Fruit fly (Drosophila melanogaster) whole organism, wandering third instar larva: ENCODE data around the gene CG18223.

ENCODE experiments used
- Abd-B ChIP-seq: fragments of >200 bp; optimal IDR thresholded peaks from 2 replicates; lab custom pipeline; 2017; ENCODE audit warnings: missing biosample characterization, missing genetic modification characterization
- CG32264 ChIP-seq: fragments of 200-800 bp; sonication (Bioruptor generic); optimal IDR thresholded peaks from 2 replicates; lab custom pipeline; 2016; ENCODE audit warnings: missing biosample characterization, missing genetic modification characterization
- CG9705 ChIP-seq: fragments of 200-800 bp; sonication (Bioruptor generic); optimal IDR thresholded peaks from 2 replicates; lab custom pipeline; 2018; ENCODE audit warnings: missing biosample characterization, mild to moderate bottlenecking, missing genetic modification characterization
- Dfd ChIP-seq: fragments of >200 bp; optimal IDR thresholded peaks from 2 replicates; lab custom pipeline; 2017; ENCODE audit warnings: missing biosample characterization, missing genetic modification characterization
- Dif ChIP-seq: fragments of 200-275, 200-300 bp; sonication (Bioruptor generic); optimal IDR thresholded peaks from 2 replicates; lab custom pipeline; 2018; ENCODE audit warnings: missing biosample characterization, missing genetic modification characterization; ENCODE audit not compliant: partially characterized antibody
- HLH106 ChIP-seq: fragments of 200-800 bp; optimal IDR thresholded peaks from 3 replicates; lab custom pipeline; 2019; ENCODE audit warnings: missing biosample characterization, mild to moderate bottlenecking, missing genetic modification characterization, moderate library complexity
- Hnf4 ChIP-seq: fragments of 200-800 bp; sonication (Bioruptor generic); optimal IDR thresholded peaks from 2 replicates; lab custom pipeline; 2016; ENCODE audit warnings: missing biosample characterization, mild to moderate bottlenecking, missing genetic modification characterization
- Hr78 ChIP-seq: fragments of >200 bp; optimal IDR thresholded peaks from 2 replicates; lab custom pipeline; 2017; ENCODE audit warnings: missing biosample characterization, missing genetic modification characterization
- Hr83 ChIP-seq: fragments of 200-300 bp; sonication (Bioruptor generic); optimal IDR thresholded peaks from 2 replicates; lab custom pipeline; 2016; ENCODE audit warnings: missing biosample characterization, mild to moderate bottlenecking, missing genetic modification characterization, moderate library complexity; ENCODE audit not compliant: poor library complexity, severe bottlenecking
- Jra ChIP-seq: sonication (Bioruptor generic); optimal IDR thresholded peaks from 2 replicates; lab custom pipeline; 2016; ENCODE audit warnings: missing biosample characterization, missing genetic modification characterization
- Mio ChIP-seq: sonication (Bioruptor generic); optimal IDR thresholded peaks from 2 replicates; lab custom pipeline; 2016; ENCODE audit warnings: missing biosample characterization, missing genetic modification characterization
- Myc ChIP-seq: fragments of >200 bp; optimal IDR thresholded peaks from 2 replicates; lab custom pipeline; 2017
- OdsH ChIP-seq: fragments of 200-800 bp; sonication (Bioruptor generic); optimal IDR thresholded peaks from 2 replicates; lab custom pipeline; 2016; ENCODE audit warnings: missing biosample characterization, mild to moderate bottlenecking, missing genetic modification characterization
- Rel ChIP-seq, 2 experiments: fragments of 200-800 bp; sonication (Bioruptor generic) in 1 of 2; optimal IDR thresholded peaks; 2 replicates in 1 of 2; 3 replicates in 1 of 2; lab custom pipeline; 2016 to 2019; ENCODE audit warnings: mild to moderate bottlenecking in 2 of 2, missing biosample characterization in 2 of 2, missing genetic modification characterization in 2 of 2, moderate library complexity in 1 of 2
- Sp1 ChIP-seq: fragments of 200-800 bp; sonication (Bioruptor generic); optimal IDR thresholded peaks from 3 replicates; lab custom pipeline; 2019; ENCODE audit warnings: missing biosample characterization, mild to moderate bottlenecking, missing genetic modification characterization, moderate library complexity
- br ChIP-seq: fragments of 200-800 bp; sonication (Bioruptor generic); optimal IDR thresholded peaks from 2 replicates; lab custom pipeline; 2016; ENCODE audit warnings: missing biosample characterization, missing genetic modification characterization
- brk ChIP-seq: fragments of 200-800 bp; sonication (Bioruptor generic); optimal IDR thresholded peaks from 2 replicates; lab custom pipeline; 2016; ENCODE audit warnings: missing biosample characterization, mild to moderate bottlenecking, missing genetic modification characterization
- dl ChIP-seq, 2 experiments: fragments of 175-275, 200-275 bp in 1 of 2; fragments of 200-275 bp in 1 of 2; sonication (Bioruptor generic); optimal IDR thresholded peaks; lab custom pipeline; 2018; ENCODE audit warnings: mild to moderate bottlenecking in 2 of 2, missing biosample characterization in 2 of 2, missing genetic modification characterization in 2 of 2, moderate library complexity in 2 of 2; ENCODE audit not compliant: partially characterized antibody in 2 of 2, insufficient read depth in 1 of 2
- dsf ChIP-seq: sonication (Bioruptor generic); optimal IDR thresholded peaks from 2 replicates; lab custom pipeline; 2016; ENCODE audit warnings: missing biosample characterization, missing genetic modification characterization, borderline replicate concordance
- ey ChIP-seq: fragments of 200-800 bp; sonication (Bioruptor generic); optimal IDR thresholded peaks from 2 replicates; lab custom pipeline; 2016; ENCODE audit warnings: missing biosample characterization, missing genetic modification characterization
- foxo ChIP-seq, 2 experiments: fragments of 200-800 bp; sonication (Bioruptor generic); optimal IDR thresholded peaks; 2 replicates in 1 of 2; 3 replicates in 1 of 2; lab custom pipeline; 2016 to 2017; ENCODE audit warnings: missing biosample characterization in 2 of 2, missing genetic modification characterization in 2 of 2
- fru ChIP-seq: fragments of 200-800 bp; sonication (Bioruptor generic); optimal IDR thresholded peaks from 3 replicates; lab custom pipeline; 2016; ENCODE audit warnings: missing biosample characterization, mild to moderate bottlenecking, missing genetic modification characterization
- h ChIP-seq: fragments of 200-800 bp; sonication (Bioruptor generic); optimal IDR thresholded peaks from 3 replicates; lab custom pipeline; 2016; ENCODE audit warnings: missing biosample characterization, mild to moderate bottlenecking, missing genetic modification characterization
- jim ChIP-seq: fragments of 175-275, 200-325 bp; sonication (Bioruptor generic); optimal IDR thresholded peaks from 2 replicates; lab custom pipeline; 2016; ENCODE audit warnings: missing biosample characterization, mild to moderate bottlenecking, missing genetic modification characterization
- lola ChIP-seq: fragments of >200 bp; optimal IDR thresholded peaks from 2 replicates; lab custom pipeline; 2017; ENCODE audit warnings: missing biosample characterization, missing genetic modification characterization
- pan ChIP-seq: fragments of >200 bp; optimal IDR thresholded peaks from 2 replicates; lab custom pipeline; 2017
- psq ChIP-seq: fragments of 200-800 bp; sonication (Bioruptor generic); optimal IDR thresholded peaks from 3 replicates; lab custom pipeline; 2017; ENCODE audit warnings: missing biosample characterization, mild to moderate bottlenecking, missing genetic modification characterization, moderate library complexity
- rgr ChIP-seq: fragments of 200-800 bp; sonication (Bioruptor generic); optimal IDR thresholded peaks from 3 replicates; lab custom pipeline; 2016; ENCODE audit warnings: missing biosample characterization, mild to moderate bottlenecking, missing genetic modification characterization
- sage ChIP-seq: fragments of 200-800 bp; sonication (Bioruptor generic); optimal IDR thresholded peaks from 2 replicates; lab custom pipeline; 2016; ENCODE audit warnings: missing biosample characterization, mild to moderate bottlenecking, missing genetic modification characterization
- sv ChIP-seq: fragments of 200-800 bp; sonication (Bioruptor generic); optimal IDR thresholded peaks from 3 replicates; lab custom pipeline; 2016; ENCODE audit warnings: missing biosample characterization, missing genetic modification characterization
- usp ChIP-seq: fragments of >200 bp; optimal IDR thresholded peaks from 2 replicates; lab custom pipeline; 2017; ENCODE audit warnings: missing biosample characterization, missing genetic modification characterization
- woc ChIP-seq: sonication (Bioruptor generic); optimal IDR thresholded peaks from 2 replicates; lab custom pipeline; 2016; ENCODE audit warnings: missing biosample characterization, mild to moderate bottlenecking, missing genetic modification characterization

CG18223 gene

dm6 chr3L:18904772-18905601 is 15.1 kb downstream of the CG18223 start, which contains the start of the genes CSN1b and Prp6:
Gene CSN1b, minus strand, starts transcription at chr3L:18904930.
Gene Prp6, plus strand, starts transcription at chr3L:18905372.
- peak; percentile 46 for TF ChIP-seq woc (GFP tag; lab: Kevin White, UChicago)
- TF ChIP-seq psq = peak; percentile 7
- no peak for TF ChIP-seq Mio
- TF ChIP-seq, all 38 proteins: peak for 2

- TF ChIP-seq Abd-B (GFP tag; lab: Kevin White, UChicago) (no peak), dsf (GFP tag; lab: Kevin White, UChicago) (no peak), Rel (GFP tag; optimal IDR thresholded peaks at IDR 0.05; lab: Kevin White, UChicago) (no peak), Rel (tag; optimal IDR thresholded peaks at IDR 0.05; lab: Kevin White, UChicago) (peak; percentile 91), Sp1 (GFP tag; lab: Kevin White, UChicago) (no peak), lola (GFP tag; lab: Kevin White, UChicago) (no peak), sage (GFP tag; lab: Kevin White, UChicago) (no peak), usp (GFP tag; lab: Kevin White, UChicago) (no peak), Hr83 (GFP tag; lab: Kevin White, UChicago) (peak; percentile 33), fru (GFP tag; lab: Kevin White, UChicago) (peak; percentile 35), rgr (GFP tag; lab: Kevin White, UChicago) (peak; percentile 22), psq (peak; percentile 54)
Measured at dm6 chr3L:18901411-18901810, 18.7 kb downstream of the CG18223 start, which contains the start of the genes arx and CG6843. Gene arx, minus strand, starts transcription at chr3L:18901554. Gene CG6843, plus strand, starts transcription at chr3L:18901594.

DNA sequence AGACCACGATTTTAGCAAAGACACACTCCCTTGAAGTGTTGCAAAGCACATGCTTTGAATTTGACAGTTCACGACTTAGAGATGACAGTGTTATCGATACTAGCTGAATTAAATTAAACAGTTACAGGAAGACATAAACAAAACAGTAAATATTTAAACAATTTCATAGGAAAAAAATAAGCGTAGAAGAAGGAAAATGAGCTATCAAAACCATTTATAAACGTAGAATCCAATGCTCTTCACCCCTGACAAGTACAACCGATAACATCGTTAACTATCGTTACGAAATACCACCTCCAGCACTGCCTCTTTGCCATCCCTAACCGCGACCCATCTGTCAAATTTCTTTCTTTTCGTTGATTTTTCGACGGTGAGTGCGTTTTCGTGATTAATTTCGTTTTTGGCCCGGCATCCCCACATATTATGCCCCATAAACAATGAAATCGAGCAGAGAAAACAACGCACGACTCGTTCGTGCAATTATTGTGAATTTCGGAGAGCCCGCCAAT is 21.3 kb downstream of the CG18223 start, which contains the start of gene RpL26:
RpL26 (plus strand) TSS at position 106 of the 509 bp plus-strand sequence.
- TF ChIP-seq CG9705 (peak; percentile 71), woc (GFP tag; lab: Kevin White, UChicago) (peak; percentile 84), pan (no peak), Hnf4 (peak; percentile 83), h (GFP tag; lab: Kevin White, UChicago) (peak; percentile 72), Rel (GFP tag; optimal IDR thresholded peaks at IDR 0.05; lab: Kevin White, UChicago) (no peak), Rel (tag; optimal IDR thresholded peaks at IDR 0.05; lab: Kevin White, UChicago) (peak; percentile 32), sage (GFP tag; lab: Kevin White, UChicago) (no peak), Hr83 (GFP tag; lab: Kevin White, UChicago) (peak; percentile 27), ey (GFP tag; lab: Kevin White, UChicago) (peak; percentile 76), jim (GFP tag; lab: Kevin White, UChicago) (peak; percentile 47), dsf (GFP tag; lab: Kevin White, UChicago) (peak; percentile 55), fru (GFP tag; lab: Kevin White, UChicago) (peak; percentile 77), CG32264 (GFP tag; lab: Kevin White, UChicago) (peak; percentile 22), Dfd (GFP tag; lab: Kevin White, UChicago) (no peak), Mio (peak; percentile 56), sv (GFP tag; lab: Kevin White, UChicago) (peak; percentile 75), psq (peak; percentile 57), Sp1 (GFP tag; lab: Kevin White, UChicago) (peak; percentile 80), OdsH (GFP tag; lab: Kevin White, UChicago) (peak; percentile 75), rgr (GFP tag; lab: Kevin White, UChicago) (peak; percentile 80), foxo (GFP tag; optimal IDR thresholded peaks at IDR 0.05; lab: Kevin White, UChicago) (peak in 1 of 2 experiments; percentile 83), Jra (GFP tag; lab: Kevin White, UChicago) (peak; percentile 81), Hr78 (GFP tag; lab: Kevin White, UChicago) (no peak), Myc (lab: Kevin White, UChicago) (peak; percentile 24), brk (no peak), Abd-B (GFP tag; lab: Kevin White, UChicago) (no peak), HLH106 (tag; lab: Kevin White, UChicago) (peak; percentile 75), dl (GFP tag; optimal IDR thresholded peaks at IDR 0.05; lab: Kevin White, UChicago; ENCODE audit: insufficient read depth in 1 of 2, partially characterized antibody in 2 of 2) (no peak)
- TF ChIP-seq, all 38 proteins: peak for 21

DNA sequence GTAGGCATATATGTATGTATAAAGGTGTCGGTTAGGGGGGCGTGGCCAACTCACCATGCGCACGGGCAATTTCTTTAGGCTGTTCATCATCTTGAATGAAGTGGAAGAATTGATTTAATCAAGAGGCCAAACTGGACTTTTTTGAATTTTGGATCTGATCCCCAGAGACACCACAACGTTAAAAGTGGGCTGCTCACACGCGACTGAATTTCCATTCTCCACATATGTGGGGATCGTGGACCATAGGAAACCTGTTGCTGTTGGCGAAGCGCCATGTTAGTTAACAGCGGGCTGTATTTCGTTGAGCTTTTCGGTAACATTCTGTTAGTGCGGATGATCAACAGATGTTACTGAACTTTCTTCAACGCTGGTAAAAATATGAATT is 22.0 kb downstream of the CG18223 start, which contains the start of gene CG3902:
CG3902 (minus strand) TSS at position 208 of the 385 bp plus-strand sequence.
- TF ChIP-seq br (GFP tag; lab: Kevin White, UChicago) (peak; percentile 22), ey (GFP tag; lab: Kevin White, UChicago) (peak; percentile 9), fru (GFP tag; lab: Kevin White, UChicago) (peak; percentile 1), Dif (peak; percentile 82), Hr83 (GFP tag; lab: Kevin White, UChicago) (peak; percentile 27), Jra (GFP tag; lab: Kevin White, UChicago) (no peak), pan (no peak), Hnf4 (peak; percentile 43), Rel (GFP tag; optimal IDR thresholded peaks at IDR 0.05; lab: Kevin White, UChicago) (no peak), Rel (tag; optimal IDR thresholded peaks at IDR 0.05; lab: Kevin White, UChicago) (peak; percentile 34), Sp1 (GFP tag; lab: Kevin White, UChicago) (peak; percentile 53), h (GFP tag; lab: Kevin White, UChicago) (peak; percentile 94), rgr (GFP tag; lab: Kevin White, UChicago) (peak; percentile 49), brk (peak; percentile 80), sv (GFP tag; lab: Kevin White, UChicago) (no peak)
